Fruit fly (Drosophila melanogaster) whole organism, wandering third instar larva: ENCODE data around the gene TyrR.

ENCODE experiments used
- Abd-B ChIP-seq: fragments of >200 bp; optimal IDR thresholded peaks from 2 replicates; lab custom pipeline; 2017; ENCODE audit warnings: missing biosample characterization, missing genetic modification characterization
- CG32264 ChIP-seq: fragments of 200-800 bp; sonication (Bioruptor generic); optimal IDR thresholded peaks from 2 replicates; lab custom pipeline; 2016; ENCODE audit warnings: missing biosample characterization, missing genetic modification characterization
- CG9705 ChIP-seq: fragments of 200-800 bp; sonication (Bioruptor generic); optimal IDR thresholded peaks from 2 replicates; lab custom pipeline; 2018; ENCODE audit warnings: missing biosample characterization, mild to moderate bottlenecking, missing genetic modification characterization
- CrebA ChIP-seq: fragments of 200-800 bp; sonication (Bioruptor generic); optimal IDR thresholded peaks from 2 replicates; lab custom pipeline; 2016; ENCODE audit warnings: missing biosample characterization, mild to moderate bottlenecking, missing genetic modification characterization, borderline replicate concordance
- Dfd ChIP-seq: fragments of >200 bp; optimal IDR thresholded peaks from 2 replicates; lab custom pipeline; 2017; ENCODE audit warnings: missing biosample characterization, missing genetic modification characterization
- Dif ChIP-seq: fragments of 200-275, 200-300 bp; sonication (Bioruptor generic); optimal IDR thresholded peaks from 2 replicates; lab custom pipeline; 2018; ENCODE audit warnings: missing biosample characterization, missing genetic modification characterization; ENCODE audit not compliant: partially characterized antibody
- GATAd ChIP-seq: sonication (Bioruptor generic); optimal IDR thresholded peaks from 2 replicates; lab custom pipeline; 2016; ENCODE audit warnings: missing biosample characterization, missing genetic modification characterization
- HLH106 ChIP-seq: fragments of 200-800 bp; optimal IDR thresholded peaks from 3 replicates; lab custom pipeline; 2019; ENCODE audit warnings: missing biosample characterization, mild to moderate bottlenecking, missing genetic modification characterization, moderate library complexity
- Hnf4 ChIP-seq: fragments of 200-800 bp; sonication (Bioruptor generic); optimal IDR thresholded peaks from 2 replicates; lab custom pipeline; 2016; ENCODE audit warnings: missing biosample characterization, mild to moderate bottlenecking, missing genetic modification characterization
- Hr78 ChIP-seq: fragments of >200 bp; optimal IDR thresholded peaks from 2 replicates; lab custom pipeline; 2017; ENCODE audit warnings: missing biosample characterization, missing genetic modification characterization
- Hr83 ChIP-seq: fragments of 200-300 bp; sonication (Bioruptor generic); optimal IDR thresholded peaks from 2 replicates; lab custom pipeline; 2016; ENCODE audit warnings: missing biosample characterization, mild to moderate bottlenecking, missing genetic modification characterization, moderate library complexity; ENCODE audit not compliant: poor library complexity, severe bottlenecking
- Jra ChIP-seq: sonication (Bioruptor generic); optimal IDR thresholded peaks from 2 replicates; lab custom pipeline; 2016; ENCODE audit warnings: missing biosample characterization, missing genetic modification characterization
- Mio ChIP-seq: sonication (Bioruptor generic); optimal IDR thresholded peaks from 2 replicates; lab custom pipeline; 2016; ENCODE audit warnings: missing biosample characterization, missing genetic modification characterization
- Myc ChIP-seq: fragments of >200 bp; optimal IDR thresholded peaks from 2 replicates; lab custom pipeline; 2017
- N ChIP-seq: fragments of >200 bp; optimal IDR thresholded peaks from 2 replicates; lab custom pipeline; 2018; ENCODE audit warnings: missing biosample characterization, missing external identifiers, missing genetic modification characterization
- Rel ChIP-seq, 2 experiments: fragments of 200-800 bp; sonication (Bioruptor generic) in 1 of 2; optimal IDR thresholded peaks; 2 replicates in 1 of 2; 3 replicates in 1 of 2; lab custom pipeline; 2016 to 2019; ENCODE audit warnings: mild to moderate bottlenecking in 2 of 2, missing biosample characterization in 2 of 2, missing genetic modification characterization in 2 of 2, moderate library complexity in 1 of 2
- Sp1 ChIP-seq: fragments of 200-800 bp; sonication (Bioruptor generic); optimal IDR thresholded peaks from 3 replicates; lab custom pipeline; 2019; ENCODE audit warnings: missing biosample characterization, mild to moderate bottlenecking, missing genetic modification characterization, moderate library complexity
- Vsx2 ChIP-seq: fragments of 200-300, 225-300 bp; sonication (Bioruptor generic); optimal IDR thresholded peaks from 2 replicates; lab custom pipeline; 2018; ENCODE audit warnings: missing biosample characterization, missing genetic modification characterization; ENCODE audit not compliant: partially characterized antibody
- br ChIP-seq: fragments of 200-800 bp; sonication (Bioruptor generic); optimal IDR thresholded peaks from 2 replicates; lab custom pipeline; 2016; ENCODE audit warnings: missing biosample characterization, missing genetic modification characterization
- brk ChIP-seq: fragments of 200-800 bp; sonication (Bioruptor generic); optimal IDR thresholded peaks from 2 replicates; lab custom pipeline; 2016; ENCODE audit warnings: missing biosample characterization, mild to moderate bottlenecking, missing genetic modification characterization
- dl ChIP-seq, 2 experiments: fragments of 175-275, 200-275 bp in 1 of 2; fragments of 200-275 bp in 1 of 2; sonication (Bioruptor generic); optimal IDR thresholded peaks; lab custom pipeline; 2018; ENCODE audit warnings: mild to moderate bottlenecking in 2 of 2, missing biosample characterization in 2 of 2, missing genetic modification characterization in 2 of 2, moderate library complexity in 2 of 2; ENCODE audit not compliant: partially characterized antibody in 2 of 2, insufficient read depth in 1 of 2
- dmrt93B ChIP-seq: fragments of 200-800 bp; sonication (Bioruptor generic); optimal IDR thresholded peaks from 2 replicates; lab custom pipeline; 2018; ENCODE audit warnings: missing biosample characterization, mild to moderate bottlenecking, missing genetic modification characterization
- dsf ChIP-seq: sonication (Bioruptor generic); optimal IDR thresholded peaks from 2 replicates; lab custom pipeline; 2016; ENCODE audit warnings: missing biosample characterization, missing genetic modification characterization, borderline replicate concordance
- ey ChIP-seq: fragments of 200-800 bp; sonication (Bioruptor generic); optimal IDR thresholded peaks from 2 replicates; lab custom pipeline; 2016; ENCODE audit warnings: missing biosample characterization, missing genetic modification characterization
- foxo ChIP-seq, 2 experiments: fragments of 200-800 bp; sonication (Bioruptor generic); optimal IDR thresholded peaks; 2 replicates in 1 of 2; 3 replicates in 1 of 2; lab custom pipeline; 2016 to 2017; ENCODE audit warnings: missing biosample characterization in 2 of 2, missing genetic modification characterization in 2 of 2
- fru ChIP-seq: fragments of 200-800 bp; sonication (Bioruptor generic); optimal IDR thresholded peaks from 3 replicates; lab custom pipeline; 2016; ENCODE audit warnings: missing biosample characterization, mild to moderate bottlenecking, missing genetic modification characterization
- h ChIP-seq: fragments of 200-800 bp; sonication (Bioruptor generic); optimal IDR thresholded peaks from 3 replicates; lab custom pipeline; 2016; ENCODE audit warnings: missing biosample characterization, mild to moderate bottlenecking, missing genetic modification characterization
- jim ChIP-seq: fragments of 175-275, 200-325 bp; sonication (Bioruptor generic); optimal IDR thresholded peaks from 2 replicates; lab custom pipeline; 2016; ENCODE audit warnings: missing biosample characterization, mild to moderate bottlenecking, missing genetic modification characterization
- lola ChIP-seq: fragments of >200 bp; optimal IDR thresholded peaks from 2 replicates; lab custom pipeline; 2017; ENCODE audit warnings: missing biosample characterization, missing genetic modification characterization
- pan ChIP-seq: fragments of >200 bp; optimal IDR thresholded peaks from 2 replicates; lab custom pipeline; 2017
- psq ChIP-seq: fragments of 200-800 bp; sonication (Bioruptor generic); optimal IDR thresholded peaks from 3 replicates; lab custom pipeline; 2017; ENCODE audit warnings: missing biosample characterization, mild to moderate bottlenecking, missing genetic modification characterization, moderate library complexity
- rgr ChIP-seq: fragments of 200-800 bp; sonication (Bioruptor generic); optimal IDR thresholded peaks from 3 replicates; lab custom pipeline; 2016; ENCODE audit warnings: missing biosample characterization, mild to moderate bottlenecking, missing genetic modification characterization
- sv ChIP-seq: fragments of 200-800 bp; sonication (Bioruptor generic); optimal IDR thresholded peaks from 3 replicates; lab custom pipeline; 2016; ENCODE audit warnings: missing biosample characterization, missing genetic modification characterization
- tai ChIP-seq: sonication (Bioruptor generic); optimal IDR thresholded peaks from 2 replicates; lab custom pipeline; 2016; ENCODE audit warnings: missing biosample characterization, missing genetic modification characterization
- usp ChIP-seq: fragments of >200 bp; optimal IDR thresholded peaks from 2 replicates; lab custom pipeline; 2017; ENCODE audit warnings: missing biosample characterization, missing genetic modification characterization
- woc ChIP-seq: sonication (Bioruptor generic); optimal IDR thresholded peaks from 2 replicates; lab custom pipeline; 2016; ENCODE audit warnings: missing biosample characterization, mild to moderate bottlenecking, missing genetic modification characterization

The TyrR gene

DNA sequence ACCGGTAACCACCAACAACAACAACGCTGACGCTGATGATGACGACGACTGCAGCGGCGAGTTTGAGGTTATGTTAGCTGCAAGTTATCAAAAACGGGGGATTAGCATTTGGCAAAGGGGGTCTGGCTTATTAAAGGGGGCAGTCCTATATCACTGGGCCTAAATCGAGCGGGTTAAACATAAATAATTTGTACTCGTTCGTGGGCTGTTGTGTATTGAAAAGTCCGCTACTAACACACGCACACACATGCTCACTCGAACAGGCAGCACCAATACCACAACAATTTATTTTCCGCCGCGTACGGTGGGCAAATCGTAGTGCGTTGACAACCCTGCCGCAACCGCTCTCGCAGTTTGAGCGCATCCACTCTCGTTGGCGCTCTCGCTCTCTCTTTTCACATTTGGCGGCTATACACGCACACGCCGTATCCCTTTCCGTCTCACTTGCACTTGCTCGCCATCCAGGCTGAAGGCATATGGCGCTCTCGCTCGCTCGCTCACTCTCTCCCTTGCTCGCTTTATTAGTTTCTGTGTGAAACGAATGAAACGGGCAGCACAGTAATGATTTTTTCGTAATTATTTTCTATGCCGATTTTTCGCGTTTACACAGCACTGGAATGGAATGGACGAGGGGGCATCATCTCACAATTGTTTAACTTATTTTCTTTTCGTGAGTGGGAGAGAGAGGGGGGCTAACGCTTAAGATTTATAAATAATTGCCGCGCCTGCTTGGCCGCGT is 46.0 kb downstream of the TyrR start (continued):
- TF ChIP-seq Rel (GFP tag; optimal IDR thresholded peaks at IDR 0.05; lab: Kevin White, UChicago) (no peak), Rel (tag; optimal IDR thresholded peaks at IDR 0.05; lab: Kevin White, UChicago) (peak; percentile 72), Mio (GFP tag; lab: Kevin White, UChicago) (no peak), CG32264 (no peak), br (peak; percentile 61), dsf (GFP tag; lab: Kevin White, UChicago) (no peak)
- TF ChIP-seq, all 38 proteins: peak for 21

- TF ChIP-seq Sp1 (GFP tag; lab: Kevin White, UChicago) (no peak), Myc (no peak), Rel (GFP tag; optimal IDR thresholded peaks at IDR 0.05; lab: Kevin White, UChicago) (no peak), Rel (tag; optimal IDR thresholded peaks at IDR 0.05; lab: Kevin White, UChicago) (peak; percentile 80), Dfd (GFP tag; lab: Kevin White, UChicago) (no peak), Dif (GFP tag; lab: Kevin White, UChicago) (no peak), rgr (GFP tag; lab: Kevin White, UChicago) (no peak), woc (GFP tag; lab: Kevin White, UChicago) (no peak), psq (peak; percentile 52), h (peak; percentile 20)
Measured at dm6 chr3R:17714773-17715344, 48.1 kb downstream of the TyrR start.

- no peak for TF ChIP-seq Jra
Measured at dm6 chr3R:17714370-17714769, 48.6 kb downstream of the TyrR start.

- no peak for TF ChIP-seq GATAd (GFP tag; lab: Kevin White, UChicago)
- TF ChIP-seq N: no peak
- TF ChIP-seq h: peak; percentile 21
- no peak for TF ChIP-seq Myc
- no peak for TF ChIP-seq Jra
- no peak for TF ChIP-seq fru (GFP tag; lab: Kevin White, UChicago)
- no peak for TF ChIP-seq sv (GFP tag; lab: Kevin White, UChicago)
- TF ChIP-seq dl (GFP tag; optimal IDR thresholded peaks at IDR 0.05; lab: Kevin White, UChicago; ENCODE audit: insufficient read depth in 1 of 2, partially characterized antibody in 2 of 2): no peak
- no peak for TF ChIP-seq usp (GFP tag; lab: Kevin White, UChicago)
- TF ChIP-seq Abd-B (GFP tag; lab: Kevin White, UChicago): no peak
- no peak for TF ChIP-seq CG9705
- no peak for TF ChIP-seq pan (lab: Kevin White, UChicago)
- TF ChIP-seq ey (GFP tag; lab: Kevin White, UChicago): no peak
- TF ChIP-seq Vsx2 (GFP tag; lab: Kevin White, UChicago): no peak
- TF ChIP-seq tai (GFP tag; lab: Kevin White, UChicago): no peak
- no peak for TF ChIP-seq CrebA (GFP tag; lab: Kevin White, UChicago)
- no peak for TF ChIP-seq brk (GFP tag; lab: Kevin White, UChicago)
- no peak for TF ChIP-seq HLH106 (tag; lab: Kevin White, UChicago)
- no peak for TF ChIP-seq rgr (GFP tag; lab: Kevin White, UChicago)
- no peak for TF ChIP-seq Hr78 (GFP tag; lab: Kevin White, UChicago)
- TF ChIP-seq Hnf4 (GFP tag; lab: Kevin White, UChicago): peak; percentile 19
- no peak for TF ChIP-seq woc (GFP tag; lab: Kevin White, UChicago)
- peak; percentile 22 for TF ChIP-seq jim (GFP tag; lab: Kevin White, UChicago)
- no peak for TF ChIP-seq dmrt93B
- no peak for TF ChIP-seq lola
- no peak for TF ChIP-seq br
- TF ChIP-seq psq: peak; percentile 89
- TF ChIP-seq Rel (GFP tag; optimal IDR thresholded peaks at IDR 0.05; lab: Kevin White, UChicago): no peak
- peak; percentile 65 for TF ChIP-seq Rel (tag; optimal IDR thresholded peaks at IDR 0.05; lab: Kevin White, UChicago)
- TF ChIP-seq Hr83 (GFP tag; lab: Kevin White, UChicago): peak; percentile 81
- no peak for TF ChIP-seq Mio (GFP tag; lab: Kevin White, UChicago)
- TF ChIP-seq foxo (GFP tag; optimal IDR thresholded peaks at IDR 0.05; lab: Kevin White, UChicago): peak in 1 of 2 experiments; percentile 19
- no peak for TF ChIP-seq Sp1 (GFP tag; lab: Kevin White, UChicago)
- TF ChIP-seq, all 38 proteins: peak for 7
Measured at dm6 chr3R:17712623-17713521, 50.1 kb downstream of the TyrR start.
